Fruit fly (Drosophila melanogaster) Kc167 (cell line): ENCODE results near the gene AstA-R1.

Source experiments
- Myc ChIP-seq: fragments of >200 bp; optimal IDR thresholded peaks from 2 replicates; lab custom pipeline; 2017; ENCODE audit warnings: missing external identifiers
- Sin3A ChIP-seq: fragments of >200 bp; optimal IDR thresholded peaks from 2 replicates; lab custom pipeline; 2018; ENCODE audit warnings: missing external identifiers
- h ChIP-seq: fragments of >200 bp; optimal IDR thresholded peaks from 3 replicates; lab custom pipeline; 2018; ENCODE audit warnings: missing external identifiers
- insv ChIP-seq: fragments of >200 bp; optimal IDR thresholded peaks from 3 replicates; lab custom pipeline; 2018; ENCODE audit warnings: missing external identifiers
- psq ChIP-seq: fragments of >200 bp; optimal IDR thresholded peaks from 2 replicates; lab custom pipeline; 2017; ENCODE audit warnings: missing external identifiers
- ttk ChIP-seq: sonication (Bioruptor generic); optimal IDR thresholded peaks from 2 replicates; lab custom pipeline; 2017; ENCODE audit warnings: missing external identifiers

The AstA-R1 gene

dm6 chrX:3574306-3574705 lies at the start of gene AstA-R1:
Gene AstA-R1 (plus strand): TSS chrX:3574536.
- TF ChIP-seq insv (lab: Kevin White, UChicago) (no peak), Sin3A (no peak), ttk (lab: Kevin White, UChicago) (no peak), Myc (lab: Kevin White, UChicago) (no peak), psq (lab: Kevin White, UChicago) (no peak), h (lab: Kevin White, UChicago) (no peak)

dm6 chrX:3530696-3531095 lies 43.6 kb upstream of the AstA-R1 start:
- TF ChIP-seq ttk (lab: Kevin White, UChicago) (no peak), Sin3A (no peak), insv (lab: Kevin White, UChicago) (no peak), h (lab: Kevin White, UChicago) (no peak), psq (lab: Kevin White, UChicago) (no peak), Myc (lab: Kevin White, UChicago) (no peak)

dm6 chrX:3538775-3539174 lies 35.6 kb upstream of the AstA-R1 start:
- TF ChIP-seq h (lab: Kevin White, UChicago): no peak
- no peak for TF ChIP-seq ttk (lab: Kevin White, UChicago)
- no peak for TF ChIP-seq psq (lab: Kevin White, UChicago)
- no peak for TF ChIP-seq Myc (lab: Kevin White, UChicago)
- TF ChIP-seq Sin3A: no peak
- TF ChIP-seq insv (lab: Kevin White, UChicago): no peak

- TF ChIP-seq ttk (lab: Kevin White, UChicago) (no peak), h (lab: Kevin White, UChicago) (no peak), psq (lab: Kevin White, UChicago) (no peak), insv (lab: Kevin White, UChicago) (no peak), Sin3A (no peak), Myc (lab: Kevin White, UChicago) (no peak)
Measured at dm6 chrX:3545849-3546518, 28.4 kb upstream of the AstA-R1 start.

- TF ChIP-seq Sin3A (no peak), ttk (lab: Kevin White, UChicago) (no peak), psq (lab: Kevin White, UChicago) (no peak), insv (lab: Kevin White, UChicago) (no peak), h (lab: Kevin White, UChicago) (no peak), Myc (lab: Kevin White, UChicago) (no peak)
Measured at dm6 chrX:3548568-3548967, 25.8 kb upstream of the AstA-R1 start.

dm6 chrX:3549275-3549674 lies 25.1 kb upstream of the AstA-R1 start:
- TF ChIP-seq h (lab: Kevin White, UChicago) (no peak), ttk (lab: Kevin White, UChicago) (no peak), Sin3A (no peak), psq (lab: Kevin White, UChicago) (no peak), Myc (lab: Kevin White, UChicago) (no peak), insv (lab: Kevin White, UChicago) (no peak)

- TF ChIP-seq h (lab: Kevin White, UChicago) (no peak), Myc (lab: Kevin White, UChicago) (no peak), ttk (lab: Kevin White, UChicago) (no peak), Sin3A (no peak), psq (lab: Kevin White, UChicago) (no peak), insv (lab: Kevin White, UChicago) (no peak)
Measured at dm6 chrX:3555190-3555849, 19.0 kb upstream of the AstA-R1 start.

- no peak for TF ChIP-seq psq (lab: Kevin White, UChicago)
- TF ChIP-seq ttk (lab: Kevin White, UChicago): no peak
- no peak for TF ChIP-seq Sin3A
- no peak for TF ChIP-seq h (lab: Kevin White, UChicago)
- TF ChIP-seq insv (lab: Kevin White, UChicago): no peak
- no peak for TF ChIP-seq Myc (lab: Kevin White, UChicago)
Measured at dm6 chrX:3557512-3557911, 16.8 kb upstream of the AstA-R1 start, which contains the start of gene ppk8. Gene ppk8 (plus strand): TSS chrX:3557812.

- no peak for TF ChIP-seq Sin3A
- TF ChIP-seq ttk (lab: Kevin White, UChicago): no peak
- TF ChIP-seq psq (lab: Kevin White, UChicago): no peak
- TF ChIP-seq insv (lab: Kevin White, UChicago): no peak
- no peak for TF ChIP-seq h (lab: Kevin White, UChicago)
- TF ChIP-seq Myc (lab: Kevin White, UChicago): no peak
Measured at dm6 chrX:3558372-3558771, 16.0 kb upstream of the AstA-R1 start.

dm6 chrX:3570249-3570648 lies 4.1 kb upstream of the AstA-R1 start:
- TF ChIP-seq Myc (lab: Kevin White, UChicago): no peak
- TF ChIP-seq insv (lab: Kevin White, UChicago): no peak
- no peak for TF ChIP-seq h (lab: Kevin White, UChicago)
- TF ChIP-seq ttk (lab: Kevin White, UChicago): no peak
- TF ChIP-seq psq (lab: Kevin White, UChicago): no peak
- no peak for TF ChIP-seq Sin3A

- TF ChIP-seq psq (lab: Kevin White, UChicago) (no peak), Sin3A (no peak), ttk (lab: Kevin White, UChicago) (no peak)
Measured at dm6 chrX:3571549-3571948, 2.8 kb upstream of the AstA-R1 start, which contains the start of gene DIP-alpha. Gene DIP-alpha (minus strand): TSS chrX:3571649.
